Worm (Caenorhabditis elegans) whole organism, L4 larva: ENCODE measurements around the gene pigt-1.

ENCODE experiments used
- D1046.2 ChIP-seq: fragments of 200-800 bp; sonication (Bioruptor generic); IDR thresholded peaks from 2 replicates; pipeline ENCODE4 v1.3.6; 2022; ENCODE audit warnings: missing genetic modification characterization, missing compliant biosample characterization
- F44E2.7 ChIP-seq: fragments of 200-800 bp; sonication (Bioruptor generic); IDR thresholded peaks from 2 replicates; pipeline ENCODE4 v2.1.2; 2022; ENCODE audit warnings: missing genetic modification characterization, missing compliant biosample characterization
- R02D3.7 ChIP-seq: fragments of 150-350 bp; sonication (generic microtip); optimal IDR thresholded peaks from 3 replicates; lab custom pipeline; 2014; ENCODE audit warnings: missing biosample characterization, missing genetic modification characterization
- T26A8.4 ChIP-seq: fragments of 200-800 bp; sonication (Bioruptor generic); IDR thresholded peaks from 2 replicates; pipeline ENCODE4 v1.3.6; 2022; ENCODE audit warnings: missing genetic modification characterization, missing compliant biosample characterization
- Y105C5A.15 ChIP-seq: fragments of 200-800 bp; sonication (Bioruptor generic); IDR thresholded peaks from 2 replicates; pipeline ENCODE4 v1.3.6; 2022; ENCODE audit warnings: missing genetic modification characterization, missing compliant biosample characterization
- Y5F2A.4 ChIP-seq: fragments of 200-800 bp; sonication (Bioruptor generic); optimal IDR thresholded peaks from 2 replicates; lab custom pipeline; 2018; ENCODE audit warnings: mild to moderate bottlenecking, missing genetic modification characterization, missing compliant biosample characterization
- aha-1 ChIP-seq: fragments of 150-350 bp; peaks from one replicate; lab custom pipeline; 2014; ENCODE audit warnings: missing biosample characterization, missing genetic modification characterization
- attf-4 ChIP-seq: sonication (generic microtip); optimal IDR thresholded peaks from 3 replicates; lab custom pipeline; 2017; ENCODE audit warnings: missing biosample characterization, missing genetic modification characterization
- ceh-20 ChIP-seq: fragments of 200-800 bp; sonication (Bioruptor generic); IDR thresholded peaks from 2 replicates; pipeline ENCODE4 v1.3.6; 2022; ENCODE audit warnings: missing genetic modification reagents, missing genetic modification characterization, missing compliant biosample characterization
- cey-2 ChIP-seq: sonication (generic microtip); optimal IDR thresholded peaks from 3 replicates; lab custom pipeline; 2017; ENCODE audit warnings: missing genetic modification characterization, mild to moderate bottlenecking, missing compliant biosample characterization, antibody characterized with exemption, borderline replicate concordance; ENCODE audit not compliant: insufficient read depth
- daf-12 ChIP-seq: fragments of 150-350 bp; optimal IDR thresholded peaks from 2 replicates; lab custom pipeline; 2014; ENCODE audit warnings: missing biosample characterization, missing genetic modification reagents, missing genetic modification characterization
- daf-16 ChIP-seq, 3 experiments: sonication (generic microtip); optimal IDR thresholded peaks; 2 replicates each; lab custom pipeline; 2016 to 2017; ENCODE audit warnings: missing genetic modification characterization in 3 of 3, missing genetic modification reagents in 3 of 3, mild to moderate bottlenecking in 2 of 3, missing compliant biosample characterization in 2 of 3, missing biosample characterization in 1 of 3, moderate library complexity in 1 of 3
- daf-8 ChIP-seq: fragments of 200-800 bp; sonication (Bioruptor generic); IDR thresholded peaks from 2 replicates; pipeline ENCODE4 v1.3.6; 2022; ENCODE audit warnings: missing genetic modification characterization, missing compliant biosample characterization
- dmd-6 ChIP-seq: fragments of 200-800 bp; sonication (Bioruptor generic); IDR thresholded peaks from 2 replicates; pipeline ENCODE4 v1.3.6; 2022; ENCODE audit warnings: missing genetic modification reagents, missing genetic modification characterization, missing compliant biosample characterization
- dmd-8 ChIP-seq: fragments of 200-800 bp; sonication (Bioruptor generic); IDR thresholded peaks from 2 replicates; pipeline ENCODE4 v1.3.6; 2022; ENCODE audit warnings: missing genetic modification characterization, missing compliant biosample characterization
- duxl-1 ChIP-seq: sonication (generic microtip); optimal IDR thresholded peaks from 2 replicates; lab custom pipeline; 2016; ENCODE audit warnings: mild to moderate bottlenecking, missing genetic modification characterization, moderate library complexity, missing compliant biosample characterization; ENCODE audit not compliant: poor library complexity
- fkh-10 ChIP-seq: fragments of 150-350 bp; optimal IDR thresholded peaks from 2 replicates; lab custom pipeline; 2014; ENCODE audit warnings: missing biosample characterization, missing genetic modification reagents, missing genetic modification characterization
- hif-1 ChIP-seq, 2 experiments: sonication (generic microtip); optimal IDR thresholded peaks; 2 replicates each; lab custom pipeline; 2016 to 2017; ENCODE audit warnings: missing compliant biosample characterization in 2 of 2, missing genetic modification characterization in 2 of 2, missing genetic modification reagents in 2 of 2, missing genotype in 2 of 2, mild to moderate bottlenecking in 1 of 2
- jun-1 ChIP-seq: fragments of 150-350 bp; optimal IDR thresholded peaks from 2 replicates; lab custom pipeline; 2014; ENCODE audit warnings: missing biosample characterization, missing genetic modification reagents, missing genetic modification characterization
- lin-13 ChIP-seq: fragments of 150-350 bp; optimal IDR thresholded peaks from 2 replicates; lab custom pipeline; 2014; ENCODE audit warnings: missing biosample characterization, missing genetic modification reagents, missing genetic modification characterization
- mdl-1 ChIP-seq, 2 experiments: fragments of 150-350 bp in 1 of 2; sonication (generic microtip) in 1 of 2; optimal IDR thresholded peaks; 2 replicates each; lab custom pipeline; 2014 to 2017; ENCODE audit warnings: missing biosample characterization in 2 of 2, missing genetic modification characterization in 2 of 2
- mdt-29 ChIP-seq: fragments of 200-800 bp; sonication (Bioruptor generic); IDR thresholded peaks from 2 replicates; pipeline ENCODE4 v1.3.6; 2022; ENCODE audit warnings: missing genetic modification reagents, missing genetic modification characterization, missing compliant biosample characterization
- mep-1 ChIP-seq: fragments of 150-350 bp; sonication (generic microtip); optimal IDR thresholded peaks from 3 replicates; lab custom pipeline; 2014; ENCODE audit warnings: missing biosample characterization, missing genetic modification characterization
- mes-2 ChIP-seq: sonication (generic microtip); optimal IDR thresholded peaks from 2 replicates; lab custom pipeline; 2016; ENCODE audit warnings: missing genotype, mild to moderate bottlenecking, missing genetic modification characterization, missing compliant biosample characterization; ENCODE audit not compliant: poor library complexity, severe bottlenecking
- nhr-10 ChIP-seq: fragments of 150-350 bp; optimal IDR thresholded peaks from 2 replicates; lab custom pipeline; 2014; ENCODE audit warnings: missing biosample characterization, missing genetic modification characterization
- nhr-102 ChIP-seq: sonication (generic microtip); optimal IDR thresholded peaks from 2 replicates; lab custom pipeline; 2016; ENCODE audit warnings: mild to moderate bottlenecking, missing genetic modification characterization, moderate library complexity, missing compliant biosample characterization
- nhr-77 ChIP-seq: fragments of 150-350 bp; optimal IDR thresholded peaks from 2 replicates; lab custom pipeline; 2014; ENCODE audit warnings: missing biosample characterization, missing genetic modification characterization
- pqm-1 ChIP-seq: sonication (generic microtip); optimal IDR thresholded peaks from 2 replicates; lab custom pipeline; 2017; ENCODE audit warnings: missing biosample characterization, missing genetic modification characterization
- rbr-2 ChIP-seq: sonication (generic microtip); optimal IDR thresholded peaks from 2 replicates; lab custom pipeline; 2016; ENCODE audit warnings: missing genotype, missing genetic modification characterization, missing compliant biosample characterization
- saeg-2 ChIP-seq: fragments of 200-800 bp; sonication (Bioruptor generic); IDR thresholded peaks from 2 replicates; pipeline ENCODE4 v1.3.6; 2022; ENCODE audit warnings: missing genetic modification reagents, missing genetic modification characterization, missing compliant biosample characterization
- spr-1 ChIP-seq: sonication (generic microtip); optimal IDR thresholded peaks from 2 replicates; lab custom pipeline; 2016; ENCODE audit warnings: mild to moderate bottlenecking, missing genetic modification characterization, missing compliant biosample characterization
- vab-7 ChIP-seq: fragments of 200-800 bp; sonication (Bioruptor generic); IDR thresholded peaks from 2 replicates; pipeline ENCODE4 v1.3.6; 2022; ENCODE audit warnings: missing genetic modification reagents, missing genetic modification characterization, missing compliant biosample characterization
- zip-11 ChIP-seq: fragments of 200-800 bp; sonication (Bioruptor generic); IDR thresholded peaks from 2 replicates; pipeline ENCODE4 v1.3.6; 2022; ENCODE audit warnings: missing genetic modification characterization, missing compliant biosample characterization

Gene pigt-1

ce11 chrV:10951655-10952278 lies 6.9 kb downstream of the pigt-1 start, which contains the start of gene F17C11.4 (continued):
- peak; percentile 72 for TF ChIP-seq mep-1
- peak in 1 of 2 experiments; percentile 76 for TF ChIP-seq daf-16 (GFP tag; optimal IDR thresholded peaks at IDR 0.05; lab: Kevin White, UChicago)
- TF ChIP-seq daf-16 (tag; optimal IDR thresholded peaks at IDR 0.05; lab: Kevin White, UChicago): peak; percentile 80
- TF ChIP-seq spr-1 (tag; lab: Kevin White, UChicago): peak; percentile 10
- TF ChIP-seq daf-8 (GFP tag; lab: Robert Waterston, UW): no peak
- TF ChIP-seq daf-12: no peak
- TF ChIP-seq Y5F2A.4 (GFP tag; lab: Kevin White, UChicago): no peak
- no peak for TF ChIP-seq pqm-1
- TF ChIP-seq mdl-1 (tag; optimal IDR thresholded peaks at IDR 0.05; lab: Kevin White, UChicago): peak in 1 of 2 experiments; percentile 87
- peak; percentile 6 for TF ChIP-seq cey-2 (tag; lab: Kevin White, UChicago)
- peak; percentile 41 to 74 for TF ChIP-seq hif-1 (tag; optimal IDR thresholded peaks at IDR 0.05; lab: Kevin White, UChicago)
- TF ChIP-seq saeg-2 (GFP tag; lab: Robert Waterston, UW): peak; percentile 39; the same call in 1 of the 2 replicates

ce11 chrV:10949511-10949910 lies 9.1 kb downstream of the pigt-1 start, which contains the start of gene col-153:
col-153 (plus strand) TSS chrV:10949811.
- TF ChIP-seq zip-11 (no peak), ceh-20 (GFP tag; lab: Robert Waterston, UW) (no peak), dmd-6 (no peak), mdl-1 (tag; optimal IDR thresholded peaks at IDR 0.05; lab: Kevin White, UChicago) (no peak), pqm-1 (no peak), mdt-29 (GFP tag; lab: Robert Waterston, UW) (no peak), jun-1 (tag; lab: Kevin White, UChicago) (no peak), daf-12 (no peak), duxl-1 (no peak), saeg-2 (GFP tag; lab: Robert Waterston, UW) (no peak)

DNA sequence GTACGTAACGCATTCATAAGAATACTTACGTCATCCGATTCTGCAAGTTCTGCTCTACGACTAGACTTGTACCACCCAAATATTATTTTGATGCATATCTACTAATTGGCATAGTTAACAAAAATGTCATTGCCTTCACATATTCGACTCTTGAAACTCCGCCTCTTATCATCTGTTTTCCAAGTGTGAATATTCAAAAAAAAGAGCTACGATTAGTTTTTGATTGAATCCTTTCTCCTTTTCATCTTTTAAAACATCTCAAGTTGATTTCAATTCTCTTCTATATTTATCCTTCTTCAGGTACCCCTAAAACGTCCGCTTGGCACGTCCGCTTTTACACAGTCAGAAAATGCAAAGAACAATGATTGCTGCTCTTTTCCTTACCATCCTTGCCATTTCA lies 10.7 kb downstream of the pigt-1 start, which contains the start of gene F17C11.2:
F17C11.2 (plus strand) TSS at position 301 of the 400 bp plus-strand sequence.
- TF ChIP-seq mdl-1 (tag; optimal IDR thresholded peaks at IDR 0.05; lab: Kevin White, UChicago) (no peak), aha-1 (tag; lab: Kevin White, UChicago) (peak; percentile 38)
- TF ChIP-seq, all 104 proteins: peak for 1

- TF ChIP-seq lin-13 (GFP tag; lab: Kevin White, UChicago) (no peak), Y105C5A.15 (no peak), T26A8.4 (GFP tag; lab: Robert Waterston, UW) (no peak), R02D3.7 (tag; lab: Kevin White, UChicago) (no peak), nhr-102 (tag; lab: Kevin White, UChicago) (no peak), nhr-77 (tag; lab: Kevin White, UChicago) (no peak), mep-1 (no peak), D1046.2 (GFP tag; lab: Robert Waterston, UW) (no peak), mes-2 (tag; lab: Kevin White, UChicago) (no peak), rbr-2 (tag; lab: Kevin White, UChicago) (no peak), F44E2.7 (GFP tag; lab: Robert Waterston, UW) (no peak), dmd-8 (GFP tag; lab: Robert Waterston, UW) (no peak), fkh-10 (no peak), vab-7 (GFP tag; lab: Robert Waterston, UW) (no peak), daf-12 (no peak), attf-4 (tag; lab: Kevin White, UChicago) (no peak), nhr-10 (no peak)
These were observed 11.4 kb downstream of the pigt-1 start for ce11 chrV:10947210-10947609.
